Worm (Caenorhabditis elegans) whole organism, mixed stage, embryonic: ENCODE results near the gene Y38H8A.2.

ENCODE experiments used
- M03D4.4 ChIP-seq: sonication (generic microtip); optimal IDR thresholded peaks from 2 replicates; lab custom pipeline; 2017; ENCODE audit warnings: mild to moderate bottlenecking, missing genetic modification characterization, missing compliant biosample characterization
- bed-3 ChIP-seq: fragments of 200-800 bp; sonication (Bioruptor generic); optimal IDR thresholded peaks from 3 replicates; lab custom pipeline; 2018; ENCODE audit warnings: mild to moderate bottlenecking, missing genetic modification characterization, moderate library complexity, missing compliant biosample characterization
- blmp-1 ChIP-seq: fragments of 150-350 bp; optimal IDR thresholded peaks from 2 replicates; lab custom pipeline; 2014; ENCODE audit warnings: missing biosample characterization, missing genetic modification characterization
- ceh-39 ChIP-seq: fragments of 150-350 bp; optimal IDR thresholded peaks from 2 replicates; lab custom pipeline; 2014; ENCODE audit warnings: missing biosample characterization, missing genetic modification characterization
- ceh-43 ChIP-seq: fragments of 200-800 bp; sonication (Bioruptor generic); optimal IDR thresholded peaks from 2 replicates; lab custom pipeline; 2018; ENCODE audit warnings: mild to moderate bottlenecking, missing genetic modification characterization, moderate library complexity, missing compliant biosample characterization
- ceh-83 ChIP-seq: fragments of 200-800 bp; sonication (Bioruptor generic); optimal IDR thresholded peaks from 2 replicates; lab custom pipeline; 2018; ENCODE audit warnings: mild to moderate bottlenecking, missing genetic modification characterization, missing compliant biosample characterization
- ces-1 ChIP-seq: fragments of 150-350 bp; optimal IDR thresholded peaks from 2 replicates; lab custom pipeline; 2014; ENCODE audit warnings: missing biosample characterization, missing genetic modification reagents, missing genetic modification characterization
- drap-1 ChIP-seq: fragments of 200-800 bp; sonication (Bioruptor generic); optimal IDR thresholded peaks from 3 replicates; lab custom pipeline; 2018; ENCODE audit warnings: mild to moderate bottlenecking, missing genetic modification characterization, missing compliant biosample characterization
- elt-1 ChIP-seq: sonication (generic microtip); optimal IDR thresholded peaks from 2 replicates; lab custom pipeline; 2017; ENCODE audit warnings: missing genetic modification characterization, mild to moderate bottlenecking, missing compliant biosample characterization, antibody characterized with exemption, moderate library complexity, borderline replicate concordance; ENCODE audit not compliant: insufficient read depth
- elt-3 ChIP-seq: fragments of 150-350 bp; optimal IDR thresholded peaks from 2 replicates; lab custom pipeline; 2014; ENCODE audit warnings: missing biosample characterization, missing genetic modification characterization
- flh-1 ChIP-seq: fragments of 200-800 bp; sonication (Bioruptor generic); optimal IDR thresholded peaks from 2 replicates; lab custom pipeline; 2018; ENCODE audit warnings: mild to moderate bottlenecking, missing genetic modification characterization, moderate library complexity, missing compliant biosample characterization
- hlh-1 ChIP-seq: fragments of 150-350 bp; optimal IDR thresholded peaks from 2 replicates; lab custom pipeline; 2014; ENCODE audit warnings: missing biosample characterization, missing genetic modification reagents, missing genetic modification characterization
- lin-13 ChIP-seq: fragments of 150-350 bp; optimal IDR thresholded peaks from 2 replicates; lab custom pipeline; 2014; ENCODE audit warnings: missing biosample characterization, missing genetic modification characterization
- lin-32 ChIP-seq: fragments of 200-800 bp; sonication (Bioruptor generic); optimal IDR thresholded peaks from 2 replicates; lab custom pipeline; 2018; ENCODE audit warnings: mild to moderate bottlenecking, missing genetic modification characterization, missing compliant biosample characterization
- lsy-2 ChIP-seq: fragments of 150-350 bp; optimal IDR thresholded peaks from 2 replicates; lab custom pipeline; 2014; ENCODE audit warnings: missing biosample characterization, missing genetic modification characterization
- mab-5 ChIP-seq: fragments of 150-350 bp; optimal IDR thresholded peaks from 2 replicates; lab custom pipeline; 2014; ENCODE audit warnings: missing biosample characterization, missing genetic modification characterization
- mep-1 ChIP-seq: fragments of 150-350 bp; optimal IDR thresholded peaks from 2 replicates; lab custom pipeline; 2017; ENCODE audit warnings: missing biosample characterization, missing genetic modification reagents, missing genetic modification characterization, inconsistent platforms
- mls-2 ChIP-seq: sonication (generic microtip); optimal IDR thresholded peaks from 2 replicates; lab custom pipeline; 2016; ENCODE audit warnings: mild to moderate bottlenecking, missing genetic modification characterization, moderate library complexity, missing compliant biosample characterization
- nhr-12 ChIP-seq: fragments of 150-350 bp; optimal IDR thresholded peaks from 2 replicates; lab custom pipeline; 2014; ENCODE audit warnings: missing biosample characterization, missing genetic modification characterization
- nhr-237 ChIP-seq: fragments of 150-350 bp; optimal IDR thresholded peaks from 2 replicates; lab custom pipeline; 2014; ENCODE audit warnings: missing biosample characterization, missing genetic modification characterization
- nhr-76 ChIP-seq: sonication (generic microtip); optimal IDR thresholded peaks from 2 replicates; lab custom pipeline; 2017; ENCODE audit warnings: missing biosample characterization, missing genetic modification characterization
- pha-4 ChIP-seq: fragments of 150-350 bp; optimal IDR thresholded peaks from 2 replicates; lab custom pipeline; 2018; ENCODE audit warnings: missing biosample characterization, missing genetic modification reagents, missing genetic modification characterization
- sem-2 ChIP-seq: fragments of 200-800 bp; sonication (Bioruptor generic); optimal IDR thresholded peaks from 2 replicates; lab custom pipeline; 2018; ENCODE audit warnings: mild to moderate bottlenecking, missing genetic modification characterization, missing compliant biosample characterization
- snpc-4 ChIP-seq: fragments of 150-350 bp; optimal IDR thresholded peaks from 2 replicates; lab custom pipeline; 2014; ENCODE audit warnings: missing biosample characterization, missing genetic modification characterization
- sptf-1 ChIP-seq: sonication (generic microtip); optimal IDR thresholded peaks from 2 replicates; lab custom pipeline; 2017; ENCODE audit warnings: mild to moderate bottlenecking, missing genetic modification characterization, moderate library complexity, missing compliant biosample characterization
- tbx-8 ChIP-seq: fragments of 200-800 bp; sonication (Bioruptor generic); optimal IDR thresholded peaks from 2 replicates; lab custom pipeline; 2018; ENCODE audit warnings: mild to moderate bottlenecking, missing genetic modification characterization, moderate library complexity, missing compliant biosample characterization
- unc-39 ChIP-seq: fragments of 150-350 bp; optimal IDR thresholded peaks from 2 replicates; lab custom pipeline; 2014; ENCODE audit warnings: missing biosample characterization, missing genetic modification characterization
- unc-62 ChIP-seq: fragments of 150-350 bp; optimal IDR thresholded peaks from 2 replicates; lab custom pipeline; 2014; ENCODE audit warnings: missing biosample characterization, missing genetic modification reagents, missing genetic modification characterization
- zip-8 ChIP-seq: fragments of 150-350 bp; optimal IDR thresholded peaks from 2 replicates; lab custom pipeline; 2014; ENCODE audit warnings: missing biosample characterization, missing genetic modification characterization
- ztf-11 ChIP-seq: fragments of 150-350 bp; optimal IDR thresholded peaks from 2 replicates; lab custom pipeline; 2014; ENCODE audit warnings: missing biosample characterization, missing genetic modification characterization

The Y38H8A.2 gene

ce11 chrIV:13483596-13483995 is 9.4 kb downstream of the Y38H8A.2 start:
- TF ChIP-seq ceh-43 (GFP tag; lab: Kevin White, UChicago) (no peak), sptf-1 (tag; lab: Kevin White, UChicago) (no peak), ceh-39 (tag; lab: Kevin White, UChicago) (no peak), flh-1 (GFP tag; lab: Kevin White, UChicago) (no peak), zip-8 (tag; lab: Kevin White, UChicago) (no peak), elt-1 (tag; lab: Kevin White, UChicago) (no peak), snpc-4 (no peak), pha-4 (no peak), nhr-76 (tag; lab: Kevin White, UChicago) (no peak), ztf-11 (tag; lab: Kevin White, UChicago) (no peak), nhr-12 (tag; lab: Kevin White, UChicago) (no peak), unc-39 (tag; lab: Kevin White, UChicago) (no peak), lin-32 (GFP tag; lab: Kevin White, UChicago) (no peak), blmp-1 (no peak), nhr-237 (tag; lab: Kevin White, UChicago) (no peak), elt-3 (no peak), drap-1 (no peak), mab-5 (tag; lab: Kevin White, UChicago) (no peak), lsy-2 (tag; lab: Kevin White, UChicago) (no peak), ces-1 (no peak)

- TF ChIP-seq mep-1 (tag; lab: Kevin White, UChicago) (no peak), lin-13 (tag; lab: Kevin White, UChicago) (no peak), mls-2 (no peak), M03D4.4 (tag; lab: Kevin White, UChicago) (no peak), nhr-237 (tag; lab: Kevin White, UChicago) (no peak), sem-2 (GFP tag; lab: Kevin White, UChicago) (no peak)
These were observed 12.8 kb downstream of the Y38H8A.2 start for ce11 chrIV:13487019-13487418.

- TF ChIP-seq hlh-1 (tag; lab: Kevin White, UChicago), result no peak
- TF ChIP-seq bed-3 (GFP tag; lab: Kevin White, UChicago), result no peak
- no peak for TF ChIP-seq flh-1 (GFP tag; lab: Kevin White, UChicago)
- TF ChIP-seq ceh-39 (tag; lab: Kevin White, UChicago), result no peak
- no peak for TF ChIP-seq snpc-4
- TF ChIP-seq unc-62 (GFP tag; lab: Kevin White, UChicago), result no peak
- TF ChIP-seq tbx-8 (GFP tag; lab: Kevin White, UChicago), result no peak
These were observed 13.4 kb downstream of the Y38H8A.2 start for ce11 chrIV:13487596-13487995.

ce11 chrIV:13492271-13492670 is 18.0 kb downstream of the Y38H8A.2 start, which contains the start of gene Y45F10A.7:
TSS of gene Y45F10A.7 (plus strand) at chrIV:13492571.
- TF ChIP-seq ceh-39 (tag; lab: Kevin White, UChicago), result no peak
- no peak for TF ChIP-seq sem-2 (GFP tag; lab: Kevin White, UChicago)
- TF ChIP-seq lin-13 (tag; lab: Kevin White, UChicago), result no peak
- no peak for TF ChIP-seq snpc-4
- TF ChIP-seq hlh-1 (tag; lab: Kevin White, UChicago), result no peak
- no peak for TF ChIP-seq mls-2
- TF ChIP-seq tbx-8 (GFP tag; lab: Kevin White, UChicago), result no peak
- TF ChIP-seq unc-62 (GFP tag; lab: Kevin White, UChicago), result no peak

ce11 chrIV:13493719-13494118 is 19.5 kb downstream of the Y38H8A.2 start:
- TF ChIP-seq lin-32 (GFP tag; lab: Kevin White, UChicago) (no peak), ceh-39 (tag; lab: Kevin White, UChicago) (no peak), ceh-83 (GFP tag; lab: Kevin White, UChicago) (no peak), hlh-1 (tag; lab: Kevin White, UChicago) (no peak), drap-1 (no peak), flh-1 (GFP tag; lab: Kevin White, UChicago) (no peak), mls-2 (no peak), unc-39 (tag; lab: Kevin White, UChicago) (no peak), sem-2 (GFP tag; lab: Kevin White, UChicago) (no peak)
- TF ChIP-seq, all 35 proteins: peak for 0
